Fruit fly (Drosophila melanogaster) whole organism, prepupa: Measurements from ENCODE around the gene PolrMT.

Source experiments
- CG11762 ChIP-seq: fragments of 200-800 bp; sonication (Bioruptor generic); optimal IDR thresholded peaks from 3 replicates; lab custom pipeline; 2016; ENCODE audit warnings: missing biosample characterization, missing genetic modification characterization; ENCODE audit not compliant: insufficient read depth
- CG11902 ChIP-seq: fragments of 200-800 bp; sonication (Bioruptor generic); optimal IDR thresholded peaks from 3 replicates; lab custom pipeline; 2016; ENCODE audit warnings: missing biosample characterization, missing genetic modification characterization
- CG4318 ChIP-seq: fragments of 200-800 bp; sonication (Bioruptor generic); optimal IDR thresholded peaks from 3 replicates; lab custom pipeline; 2017; ENCODE audit warnings: missing biosample characterization, mild to moderate bottlenecking, missing genetic modification characterization
- Ets21C ChIP-seq: fragments of 200-800 bp; sonication (Bioruptor generic); optimal IDR thresholded peaks from 3 replicates; lab custom pipeline; 2016; ENCODE audit warnings: missing biosample characterization, missing genetic modification characterization
- Gug ChIP-seq: fragments of 200-800 bp; sonication (Bioruptor generic); IDR thresholded peaks from 2 replicates; pipeline ENCODE4 v1.3.6; 2022; ENCODE audit warnings: missing biosample characterization, missing genetic modification characterization
- OdsH ChIP-seq: fragments of 200-800 bp; sonication (Bioruptor generic); optimal IDR thresholded peaks from 3 replicates; lab custom pipeline; 2016; ENCODE audit warnings: missing biosample characterization, missing genetic modification characterization
- Sox14 ChIP-seq: fragments of 200-800 bp; sonication (Bioruptor generic); optimal IDR thresholded peaks from 3 replicates; lab custom pipeline; 2016; ENCODE audit warnings: missing biosample characterization, missing genetic modification characterization
- cyc ChIP-seq: fragments of 200-800 bp; sonication (Bioruptor generic); optimal IDR thresholded peaks from 3 replicates; lab custom pipeline; 2016; ENCODE audit warnings: missing biosample characterization, missing genetic modification characterization
- dac ChIP-seq: fragments of 200-800 bp; sonication (Bioruptor generic); optimal IDR thresholded peaks from 2 replicates; lab custom pipeline; 2017; ENCODE audit warnings: missing biosample characterization, mild to moderate bottlenecking, missing genetic modification characterization
- esn ChIP-seq: fragments of 200-800 bp; sonication (Bioruptor generic); optimal IDR thresholded peaks from 2 replicates; lab custom pipeline; 2016; ENCODE audit warnings: missing biosample characterization, mild to moderate bottlenecking, missing genetic modification characterization, moderate library complexity
- lz ChIP-seq: fragments of 200-800 bp; sonication (Bioruptor generic); optimal IDR thresholded peaks from 3 replicates; lab custom pipeline; 2016; ENCODE audit warnings: missing biosample characterization, missing genetic modification characterization
- net ChIP-seq: fragments of 200-800 bp; sonication (Bioruptor generic); optimal IDR thresholded peaks from 3 replicates; lab custom pipeline; 2016; ENCODE audit warnings: missing biosample characterization, missing genetic modification characterization
- salr ChIP-seq, 2 experiments: fragments of 200-800 bp; sonication (Bioruptor generic); optimal IDR thresholded peaks; 3 replicates each; lab custom pipeline; 2016 to 2018; ENCODE audit warnings: missing biosample characterization in 2 of 2, missing genetic modification characterization in 2 of 2, mild to moderate bottlenecking in 1 of 2
- svp ChIP-seq: fragments of 200-800 bp; sonication (Bioruptor generic); peaks from one replicate; lab custom pipeline; 2016; ENCODE audit warnings: missing biosample characterization, missing genetic modification characterization

DNA sequence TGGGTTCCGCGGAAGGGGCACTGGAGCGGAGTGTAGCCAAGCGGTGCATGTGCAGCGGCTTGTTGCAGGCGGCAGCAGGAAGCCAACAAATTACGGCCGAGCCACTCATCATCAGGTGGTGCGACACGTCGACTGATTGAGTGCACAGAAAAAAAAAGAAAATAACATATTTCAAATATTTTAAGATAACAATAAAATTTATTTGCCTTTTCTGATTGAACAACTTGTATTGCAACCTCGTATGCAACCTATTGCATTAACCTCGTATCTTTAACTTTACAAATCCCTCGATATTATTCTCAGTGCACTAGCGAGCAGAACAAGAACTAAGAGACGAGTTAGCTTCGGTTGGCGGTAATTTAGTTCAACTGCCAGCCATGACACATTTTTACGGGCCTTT, 37.8 kb downstream of the PolrMT start:
- TF ChIP-seq salr (GFP tag; optimal IDR thresholded peaks at IDR 0.05; lab: Kevin White, UChicago) (peak; percentile 40 to 56), Gug (peak; percentile 64), lz (GFP tag; lab: Kevin White, UChicago) (peak; percentile 62), Ets21C (no peak), svp (GFP tag; lab: Kevin White, UChicago) (peak; percentile 72), cyc (GFP tag; lab: Kevin White, UChicago) (peak; percentile 45), dac (peak; percentile 32), OdsH (GFP tag; lab: Kevin White, UChicago) (peak; percentile 66), esn (GFP tag; lab: Kevin White, UChicago) (peak; percentile 67), CG4318 (GFP tag; lab: Kevin White, UChicago) (peak; percentile 51), Sox14 (GFP tag; lab: Kevin White, UChicago) (peak; percentile 53), net (GFP tag; lab: Kevin White, UChicago) (peak; percentile 38), CG11762 (GFP tag; lab: Kevin White, UChicago) (no peak), CG11902 (GFP tag; lab: Kevin White, UChicago) (peak; percentile 5)
